Fruit fly (Drosophila melanogaster) whole organism, embryonic: Measurements from ENCODE around the gene PGAP1.

Experiments used
- Bgb ChIP-seq: fragments of 200-800 bp; sonication (Bioruptor generic); IDR thresholded peaks from 2 replicates; pipeline ENCODE4 v1.3.6; 2022; ENCODE audit warnings: missing biosample characterization, missing genetic modification characterization; ENCODE audit not compliant: partially characterized antibody
- CG10267 ChIP-seq: fragments of 200-800 bp; sonication (Bioruptor generic); optimal IDR thresholded peaks from 2 replicates; lab custom pipeline; 2018; ENCODE audit warnings: missing biosample characterization, mild to moderate bottlenecking, missing genetic modification characterization, moderate library complexity
- CG10321 ChIP-seq: fragments of 200-800 bp; sonication (Bioruptor generic); IDR thresholded peaks from 2 replicates; pipeline ENCODE4 v1.3.6; 2022; ENCODE audit warnings: missing biosample characterization, missing genetic modification characterization
- CG11695 ChIP-seq: fragments of 200-800 bp; sonication (Bioruptor generic); IDR thresholded peaks from 3 replicates; pipeline ENCODE4 v1.3.6; 2022; ENCODE audit warnings: missing biosample characterization, missing genetic modification characterization
- CG12071 ChIP-seq: fragments of 200-800 bp; sonication (Bioruptor generic); optimal IDR thresholded peaks from 3 replicates; lab custom pipeline; 2018; ENCODE audit warnings: missing biosample characterization, mild to moderate bottlenecking, missing genetic modification characterization
- CG1603 ChIP-seq: fragments of 200-800 bp; sonication (Bioruptor generic); optimal IDR thresholded peaks from 2 replicates; lab custom pipeline; 2019; ENCODE audit warnings: missing biosample characterization, mild to moderate bottlenecking, missing genetic modification characterization, moderate library complexity
- CG16779 ChIP-seq: fragments of 200-800 bp; sonication (Bioruptor generic); IDR thresholded peaks from 2 replicates; pipeline ENCODE4 v1.3.6; 2022; ENCODE audit warnings: missing biosample characterization, missing genetic modification characterization
- CG4360 ChIP-seq: fragments of 200-800 bp; sonication (Bioruptor generic); IDR thresholded peaks from 2 replicates; pipeline ENCODE4 v1.3.6; 2022; ENCODE audit warnings: missing biosample characterization, missing genetic modification characterization
- CG4730 ChIP-seq: fragments of 200-800 bp; sonication (Bioruptor generic); IDR thresholded peaks from 2 replicates; pipeline ENCODE4 v1.3.6; 2022; ENCODE audit warnings: missing biosample characterization, missing genetic modification characterization
- CG6654 ChIP-seq: fragments of 200-800 bp; sonication (Bioruptor generic); optimal IDR thresholded peaks from 2 replicates; lab custom pipeline; 2017; ENCODE audit warnings: missing biosample characterization, mild to moderate bottlenecking, missing genetic modification characterization
- CG7786 ChIP-seq: fragments of 200-800 bp; sonication (Bioruptor generic); optimal IDR thresholded peaks from 2 replicates; lab custom pipeline; 2016; ENCODE audit warnings: missing biosample characterization, missing genetic modification characterization
- CG7987 ChIP-seq: fragments of 200-800 bp; sonication (Bioruptor generic); optimal IDR thresholded peaks from 2 replicates; lab custom pipeline; 2018; ENCODE audit warnings: missing biosample characterization, mild to moderate bottlenecking, missing genetic modification characterization, moderate library complexity
- CG8281 ChIP-seq: fragments of 200-800 bp; sonication (Bioruptor generic); optimal IDR thresholded peaks from 2 replicates; lab custom pipeline; 2018; ENCODE audit warnings: missing biosample characterization, mild to moderate bottlenecking, missing genetic modification characterization, moderate library complexity
- CG9609 ChIP-seq: fragments of 200-800 bp; sonication (Bioruptor generic); optimal IDR thresholded peaks from 3 replicates; lab custom pipeline; 2016; ENCODE audit warnings: missing biosample characterization, missing genetic modification characterization
- CG9876 ChIP-seq: fragments of 200-800 bp; sonication (Bioruptor generic); optimal IDR thresholded peaks from 2 replicates; lab custom pipeline; 2016; ENCODE audit warnings: missing biosample characterization, missing genetic modification characterization
- CG9932 ChIP-seq: fragments of 200-800 bp; sonication (Bioruptor generic); IDR thresholded peaks from 2 replicates; pipeline ENCODE4 v1.3.6; 2022; ENCODE audit warnings: missing biosample characterization, missing genetic modification characterization
- D19B ChIP-seq: fragments of 200-800 bp; sonication (Bioruptor generic); optimal IDR thresholded peaks from 2 replicates; lab custom pipeline; 2017; ENCODE audit warnings: missing biosample characterization, mild to moderate bottlenecking, missing genetic modification characterization
- Dad ChIP-seq: fragments of 200-800 bp; sonication (Bioruptor generic); optimal IDR thresholded peaks from 3 replicates; lab custom pipeline; 2016; ENCODE audit warnings: missing biosample characterization, missing genetic modification characterization
- Dbx ChIP-seq: fragments of 200-800 bp; sonication (Bioruptor generic); IDR thresholded peaks from 3 replicates; pipeline ENCODE4 v1.3.6; 2022; ENCODE audit warnings: missing biosample characterization, missing genetic modification characterization
- Deaf1 ChIP-seq: fragments of 200-800 bp; optimal IDR thresholded peaks from 3 replicates; lab custom pipeline; 2019; ENCODE audit warnings: missing biosample characterization, mild to moderate bottlenecking, missing genetic modification characterization, moderate library complexity
- Doc2 ChIP-seq: fragments of 200-800 bp; sonication (Bioruptor generic); IDR thresholded peaks from 2 replicates; pipeline ENCODE4 v1.3.6; 2022; ENCODE audit warnings: missing biosample characterization, missing genetic modification characterization
- HHEX ChIP-seq: fragments of 200-800 bp; sonication (Bioruptor generic); optimal IDR thresholded peaks from 3 replicates; lab custom pipeline; 2017; ENCODE audit warnings: missing biosample characterization, mild to moderate bottlenecking, missing genetic modification characterization, missing genetic modification reagents
- Hr78 ChIP-seq, 2 experiments: fragments of 200-800 bp in 1 of 2; fragments of >200 bp in 1 of 2; sonication (Bioruptor generic) in 1 of 2; optimal IDR thresholded peaks; 2 replicates each; lab custom pipeline; 2017 to 2019; ENCODE audit warnings: missing biosample characterization in 2 of 2, missing genetic modification characterization in 2 of 2, mild to moderate bottlenecking in 1 of 2, moderate library complexity in 1 of 2
- Lhr ChIP-seq: fragments of 200-800 bp; sonication (Bioruptor generic); optimal IDR thresholded peaks from 3 replicates; lab custom pipeline; 2017; ENCODE audit warnings: mild to moderate bottlenecking, missing biosample characterization, missing genetic modification reagents, missing genetic modification characterization
- Lim3 ChIP-seq: fragments of 200-800 bp; sonication (Bioruptor generic); IDR thresholded peaks from 2 replicates; pipeline ENCODE4 v1.3.6; 2022; ENCODE audit warnings: missing biosample characterization, missing genetic modification characterization
- Mad ChIP-seq: fragments of 200-800 bp; sonication (Bioruptor generic); optimal IDR thresholded peaks from 2 replicates; lab custom pipeline; 2016; ENCODE audit warnings: missing biosample characterization, missing genetic modification characterization
- NC2α ChIP-seq: fragments of 200-800 bp; sonication (Bioruptor generic); optimal IDR thresholded peaks from 2 replicates; lab custom pipeline; 2016; ENCODE audit warnings: missing biosample characterization, missing genetic modification characterization
- NK7.1 ChIP-seq: fragments of 200-800 bp; sonication (Bioruptor generic); optimal IDR thresholded peaks from 3 replicates; lab custom pipeline; 2016; ENCODE audit warnings: missing biosample characterization, missing genetic modification characterization
- Ptx1 ChIP-seq: fragments of 200-800 bp; sonication (Bioruptor generic); IDR thresholded peaks from 2 replicates; pipeline ENCODE4 v1.3.6; 2022; ENCODE audit warnings: missing biosample characterization, missing genetic modification characterization
- Rx ChIP-seq: fragments of 200-800 bp; sonication (Bioruptor generic); IDR thresholded peaks from 2 replicates; pipeline ENCODE4 v1.3.6; 2022; ENCODE audit warnings: missing biosample characterization, missing genetic modification characterization
- Spps ChIP-seq: fragments of 200-800 bp; sonication (Bioruptor generic); optimal IDR thresholded peaks from 2 replicates; lab custom pipeline; 2018; ENCODE audit warnings: missing biosample characterization, mild to moderate bottlenecking, missing genetic modification characterization
- Taf1 ChIP-seq: fragments of 200-800 bp; sonication (Bioruptor generic); IDR thresholded peaks from 2 replicates; pipeline ENCODE4 v1.3.6; 2022; ENCODE audit warnings: missing biosample characterization, missing genetic modification characterization
- Trl ChIP-seq, 3 experiments: fragments of >200 bp in 2 of 3; fragments of 200-800 bp in 1 of 3; sonication (Bioruptor generic) in 1 of 3; optimal IDR thresholded peaks; 2 replicates in 1 of 3; 3 replicates in 2 of 3; lab custom pipeline; 2016 to 2017; ENCODE audit warnings: missing biosample characterization in 1 of 3, missing genetic modification characterization in 1 of 3
- YL-1 ChIP-seq: fragments of 200-800 bp; sonication (Bioruptor generic); optimal IDR thresholded peaks from 3 replicates; lab custom pipeline; 2017; ENCODE audit warnings: missing biosample characterization, mild to moderate bottlenecking, missing genetic modification characterization
- ab ChIP-seq: fragments of 200-800 bp; sonication (Bioruptor generic); optimal IDR thresholded peaks from 2 replicates; lab custom pipeline; 2016; ENCODE audit warnings: missing biosample characterization, missing genetic modification characterization
- ase ChIP-seq: fragments of 200-800 bp; sonication (Bioruptor generic); IDR thresholded peaks from 3 replicates; pipeline ENCODE4 v1.3.6; 2022; ENCODE audit warnings: missing biosample characterization, missing genetic modification characterization
- bsh ChIP-seq, 2 experiments: fragments of 200-800 bp; sonication (Bioruptor generic); optimal IDR thresholded peaks; 2 replicates each; lab custom pipeline; 2017 to 2018; ENCODE audit warnings: mild to moderate bottlenecking in 2 of 2, missing biosample characterization in 2 of 2, missing genetic modification characterization in 2 of 2, moderate library complexity in 1 of 2
- cad ChIP-seq: fragments of >200 bp; optimal IDR thresholded peaks from 2 replicates; lab custom pipeline; 2017; ENCODE audit warnings: missing biosample characterization, missing genetic modification characterization
- croc ChIP-seq: fragments of 200-800 bp; sonication (Bioruptor generic); conservative IDR thresholded peaks from 3 replicates; pipeline ENCODE4 v1.3.6; 2022; ENCODE audit warnings: missing biosample characterization, missing genetic modification characterization
- dysf ChIP-seq: fragments of 200-800 bp; sonication (Bioruptor generic); IDR thresholded peaks from 3 replicates; pipeline ENCODE4 v1.3.6; 2022; ENCODE audit warnings: missing biosample characterization, missing genetic modification characterization
- fru ChIP-seq: fragments of >200 bp; optimal IDR thresholded peaks from 2 replicates; lab custom pipeline; 2017
- inv ChIP-seq: fragments of 200-800 bp; sonication (Bioruptor generic); IDR thresholded peaks from 2 replicates; pipeline ENCODE4 v1.3.6; 2022; ENCODE audit warnings: missing biosample characterization, missing genetic modification characterization; ENCODE audit not compliant: partially characterized antibody
- luna ChIP-seq: fragments of 200-800 bp; sonication (Bioruptor generic); optimal IDR thresholded peaks from 2 replicates; lab custom pipeline; 2016; ENCODE audit warnings: missing biosample characterization, missing genetic modification characterization
- maf-S ChIP-seq: fragments of 200-800 bp; sonication (Bioruptor generic); optimal IDR thresholded peaks from 2 replicates; lab custom pipeline; 2016; ENCODE audit warnings: missing biosample characterization, missing genetic modification characterization
- odd ChIP-seq: fragments of 200-800 bp; sonication (Bioruptor generic); optimal IDR thresholded peaks from 2 replicates; lab custom pipeline; 2017; ENCODE audit warnings: missing biosample characterization, mild to moderate bottlenecking, missing genetic modification characterization
- prd ChIP-seq, 3 experiments: fragments of >200 bp in 2 of 3; fragments of 200-800 bp in 1 of 3; sonication (Bioruptor generic) in 1 of 3; optimal IDR thresholded peaks in 2 of 3; IDR thresholded peaks in 1 of 3; 2 replicates in 2 of 3; 3 replicates in 1 of 3; pipeline versions ENCODE4 v1.3.6 to Lab custom; 2017 to 2022; ENCODE audit warnings: missing biosample characterization in 1 of 3, missing genetic modification characterization in 1 of 3
- trh ChIP-seq: fragments of 200-800 bp; sonication (Bioruptor generic); optimal IDR thresholded peaks from 2 replicates; lab custom pipeline; 2016; ENCODE audit warnings: missing biosample characterization, missing genetic modification characterization
- zf30C ChIP-seq: fragments of 200-800 bp; sonication (Bioruptor generic); optimal IDR thresholded peaks from 3 replicates; lab custom pipeline; 2018; ENCODE audit warnings: missing biosample characterization, mild to moderate bottlenecking, missing genetic modification characterization

Gene PGAP1

DNA sequence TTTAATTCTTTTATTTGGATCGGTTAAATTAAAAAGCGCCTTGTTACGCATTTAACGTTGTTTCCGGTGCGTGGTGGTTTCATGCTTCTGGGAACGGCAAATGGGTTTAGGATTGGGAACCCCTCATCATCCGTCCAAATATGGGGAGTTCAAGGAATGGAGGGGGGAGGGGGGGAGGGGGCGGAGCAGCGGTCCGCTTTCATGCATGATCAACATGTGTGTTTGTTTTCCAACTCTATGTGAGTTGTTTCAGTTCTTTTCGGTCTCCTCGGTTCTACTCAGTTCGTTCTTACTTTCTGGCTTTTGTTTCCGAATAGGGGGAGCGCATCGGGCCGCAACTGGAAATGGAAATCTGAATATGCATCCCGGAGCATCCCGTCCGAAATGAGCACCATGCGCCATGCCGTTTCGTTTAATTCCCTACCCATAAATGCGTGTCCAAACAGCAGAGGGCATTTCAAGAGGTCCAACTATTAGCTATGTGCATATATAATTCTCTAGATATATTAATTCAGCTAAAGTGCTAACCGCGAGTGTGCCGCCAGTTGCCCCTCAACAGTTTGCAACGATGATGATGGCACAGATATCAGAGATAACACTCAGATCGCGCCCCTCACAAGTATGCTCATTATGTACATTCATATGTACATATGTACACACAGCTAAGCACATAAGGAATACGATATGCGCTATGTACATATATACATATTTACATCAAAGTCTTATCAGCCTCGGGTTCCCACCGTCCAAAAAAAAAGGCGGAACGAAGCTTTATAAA, 11.7 kb downstream of the PGAP1 start (continued):
- peak; percentile 71; the same call in 2 of the 3 replicates for TF ChIP-seq ase
- peak; percentile 32 for TF ChIP-seq luna (GFP tag; lab: Kevin White, UChicago)
- peak; percentile 97 for TF ChIP-seq odd (GFP tag; lab: Kevin White, UChicago)
- TF ChIP-seq HHEX (GFP tag; lab: Kevin White, UChicago), result peak; percentile 96
- peak; percentile 58 for TF ChIP-seq CG7786 (GFP tag; lab: Kevin White, UChicago)
- no peak for TF ChIP-seq ab (GFP tag; lab: Kevin White, UChicago)
- peak; percentile 28 for TF ChIP-seq zf30C (GFP tag; lab: Kevin White, UChicago)
- TF ChIP-seq Lim3 (GFP tag; lab: Robert Waterston, UW), result no peak
- TF ChIP-seq dysf, result peak; percentile 83; the same call in 2 of the 3 replicates
- TF ChIP-seq Dbx (GFP tag; lab: Robert Waterston, UW), result peak; percentile 87
- peak; percentile 30; the same call in 1 of the 2 replicates for TF ChIP-seq Ptx1
- TF ChIP-seq YL-1, result peak; percentile 98
- TF ChIP-seq trh (GFP tag; lab: Kevin White, UChicago), result peak; percentile 93
- peak; percentile 93 for TF ChIP-seq CG1603
- peak; percentile 89 for TF ChIP-seq CG16779 (GFP tag; lab: Robert Waterston, UW)
- no peak for TF ChIP-seq Bgb
- peak; percentile 90 for TF ChIP-seq maf-S
- TF ChIP-seq croc (GFP tag; lab: Robert Waterston, UW), result peak; percentile 65; the same call in 2 of the 3 replicates
- peak; percentile 67 for TF ChIP-seq CG9609
- peak; percentile 92 for TF ChIP-seq NK7.1
- peak; percentile 64 for TF ChIP-seq CG6654
- TF ChIP-seq Doc2 (GFP tag; lab: Robert Waterston, UW), result no peak
- no peak for TF ChIP-seq fru (lab: Kevin White, UChicago)
- TF ChIP-seq CG7987 (GFP tag; lab: Kevin White, UChicago), result peak; percentile 99
- peak; percentile 52 for TF ChIP-seq D19B (GFP tag; lab: Kevin White, UChicago)
- peak in 1 of 2 experiments; percentile 53 for TF ChIP-seq Hr78 (GFP tag; optimal IDR thresholded peaks at IDR 0.05; lab: Kevin White, UChicago)
- TF ChIP-seq prd (optimal IDR thresholded peaks at IDR 0.05; lab: Kevin White, UChicago), result no peak
- TF ChIP-seq prd (GFP tag; IDR thresholded peaks at IDR 0.05; lab: Robert Waterston, UW), result peak; percentile 72; the same call in 2 of the 3 replicates
- TF ChIP-seq CG9876 (GFP tag; lab: Kevin White, UChicago), result peak; percentile 57
- no peak for TF ChIP-seq inv (GFP tag; lab: Robert Waterston, UW)
- peak; percentile 89 for TF ChIP-seq Dad (GFP tag; lab: Kevin White, UChicago)
- TF ChIP-seq CG10267 (tag; lab: Kevin White, UChicago), result peak; percentile 75
- peak; percentile 79 for TF ChIP-seq CG10321 (GFP tag; lab: Robert Waterston, UW)
- peak; percentile 70 for TF ChIP-seq CG4730 (GFP tag; lab: Robert Waterston, UW)
- peak; percentile 65 for TF ChIP-seq Rx (GFP tag; lab: Robert Waterston, UW)
- TF ChIP-seq cad (GFP tag; lab: Kevin White, UChicago), result no peak
- peak; percentile 89 for TF ChIP-seq CG4360 (GFP tag; lab: Robert Waterston, UW)
- peak; percentile 49 for TF ChIP-seq Deaf1 (tag; lab: Kevin White, UChicago)
- peak in 1 of 2 experiments; percentile 95 for TF ChIP-seq bsh (GFP tag; optimal IDR thresholded peaks at IDR 0.05; lab: Kevin White, UChicago)
- peak; percentile 87 for TF ChIP-seq Mad (GFP tag; lab: Kevin White, UChicago)
- TF ChIP-seq CG11695, result peak; percentile 92
- no peak for TF ChIP-seq Taf1 (GFP tag; lab: Robert Waterston, UW)
- TF ChIP-seq CG9932, result no peak
- peak; percentile 94 for TF ChIP-seq NC2α (GFP tag; lab: Kevin White, UChicago)
- peak; percentile 90 for TF ChIP-seq CG8281 (tag; lab: Kevin White, UChicago)
- peak; percentile 95 for TF ChIP-seq Lhr (GFP tag; lab: Kevin White, UChicago)
- peak; percentile 98 for TF ChIP-seq CG12071
- TF ChIP-seq Spps (tag; lab: Kevin White, UChicago), result peak; percentile 87
- no peak for TF ChIP-seq Trl (optimal IDR thresholded peaks at IDR 0.05; lab: Kevin White, UChicago)
- TF ChIP-seq Trl (GFP tag; optimal IDR thresholded peaks at IDR 0.05; lab: Kevin White, UChicago), result peak; percentile 94
